Worm (Caenorhabditis elegans) whole organism, L1 larva: ENCODE data around the gene F46C5.7.

Experiments
- aly-2 ChIP-seq: fragments of 150-350 bp; optimal IDR thresholded peaks from 2 replicates; lab custom pipeline; 2014; ENCODE audit warnings: missing biosample characterization, missing genetic modification characterization
- blmp-1 ChIP-seq: fragments of 150-350 bp; optimal IDR thresholded peaks from 2 replicates; lab custom pipeline; 2014; ENCODE audit warnings: missing biosample characterization, missing genetic modification characterization
- ceh-88 ChIP-seq: fragments of 200-800 bp; sonication (Bioruptor generic); IDR thresholded peaks from 2 replicates; pipeline ENCODE4 v1.3.6; 2022; ENCODE audit warnings: missing genetic modification characterization, missing compliant biosample characterization
- dpl-1 ChIP-seq, 3 experiments: fragments of 150-350 bp in 2 of 3; sonication (generic microtip) in 1 of 3; optimal IDR thresholded peaks; 2 replicates each; lab custom pipeline; 2014 to 2017; ENCODE audit warnings: missing biosample characterization in 3 of 3, missing genetic modification characterization in 3 of 3, missing genetic modification reagents in 3 of 3
- dsc-1 ChIP-seq: sonication (generic microtip); optimal IDR thresholded peaks from 2 replicates; lab custom pipeline; 2016; ENCODE audit warnings: mild to moderate bottlenecking, missing genetic modification characterization, missing compliant biosample characterization
- efl-1 ChIP-seq, 4 experiments: fragments of 150-350 bp; optimal IDR thresholded peaks in 3 of 4; peaks in 1 of 4; 1 replicate in 1 of 4; 2 replicates in 3 of 4; lab custom pipeline; 2014; ENCODE audit warnings: missing biosample characterization in 2 of 4, missing genetic modification characterization in 2 of 4, missing genetic modification reagents in 2 of 4
- egl-27 ChIP-seq, 2 experiments: fragments of 150-350 bp in 1 of 2; sonication (generic microtip); optimal IDR thresholded peaks; 3 replicates each; lab custom pipeline; 2017 to 2018; ENCODE audit warnings: missing biosample characterization in 2 of 2, missing genetic modification characterization in 2 of 2, missing genetic modification reagents in 2 of 2
- elt-2 ChIP-seq: sonication (generic microtip); optimal IDR thresholded peaks from 2 replicates; lab custom pipeline; 2016; ENCODE audit warnings: missing genetic modification characterization, mild to moderate bottlenecking, inconsistent platforms, missing compliant biosample characterization, missing genetic modification reagents
- elt-3 ChIP-seq, 6 experiments: fragments of 150-350 bp in 1 of 6; sonication (generic microtip); optimal IDR thresholded peaks; 2 replicates each; lab custom pipeline; 2017 to 2018; ENCODE audit warnings: missing biosample characterization in 6 of 6, missing genetic modification characterization in 6 of 6, inconsistent platforms in 1 of 6
- fkh-10 ChIP-seq: sonication (generic microtip); optimal IDR thresholded peaks from 2 replicates; lab custom pipeline; 2017; ENCODE audit warnings: missing biosample characterization, missing genetic modification reagents, missing genetic modification characterization
- fos-1 ChIP-seq: fragments of 150-350 bp; optimal IDR thresholded peaks from 2 replicates; lab custom pipeline; 2014; ENCODE audit warnings: missing biosample characterization, missing genetic modification characterization
- hpl-2 ChIP-seq: fragments of 150-350 bp; optimal IDR thresholded peaks from 2 replicates; lab custom pipeline; 2014; ENCODE audit warnings: missing biosample characterization, missing genetic modification reagents, missing genetic modification characterization
- irx-1 ChIP-seq: sonication (generic microtip); optimal IDR thresholded peaks from 2 replicates; lab custom pipeline; 2016; ENCODE audit warnings: missing genetic modification characterization, missing compliant biosample characterization
- lin-15B ChIP-seq: fragments of 150-350 bp; sonication (generic microtip); optimal IDR thresholded peaks from 3 replicates; lab custom pipeline; 2014; ENCODE audit warnings: missing biosample characterization, missing genetic modification characterization
- lin-35 ChIP-seq, 2 experiments: fragments of 150-350 bp; optimal IDR thresholded peaks; 2 replicates each; lab custom pipeline; 2014; ENCODE audit warnings: missing biosample characterization in 2 of 2, missing genetic modification characterization in 2 of 2, missing genetic modification reagents in 2 of 2
- mab-9 ChIP-seq: fragments of 200-800 bp; sonication (Bioruptor generic); IDR thresholded peaks from 2 replicates; pipeline ENCODE4 v1.3.6; 2022; ENCODE audit warnings: missing genetic modification reagents, missing genetic modification characterization, missing compliant biosample characterization
- mdl-1 ChIP-seq, 2 experiments: fragments of 150-350 bp; optimal IDR thresholded peaks; 2 replicates each; lab custom pipeline; 2014 to 2017; ENCODE audit warnings: missing biosample characterization in 2 of 2, missing genetic modification characterization in 2 of 2, inconsistent platforms in 1 of 2
- nhr-11 ChIP-seq: fragments of 150-350 bp; optimal IDR thresholded peaks from 2 replicates; lab custom pipeline; 2014; ENCODE audit warnings: missing biosample characterization, missing genetic modification characterization
- nhr-12 ChIP-seq: sonication (generic microtip); optimal IDR thresholded peaks from 2 replicates; lab custom pipeline; 2017; ENCODE audit warnings: missing biosample characterization, missing genetic modification characterization
- nhr-237 ChIP-seq: fragments of 150-350 bp; optimal IDR thresholded peaks from 2 replicates; lab custom pipeline; 2014; ENCODE audit warnings: missing biosample characterization, missing genetic modification characterization
- nhr-28 ChIP-seq: fragments of 150-350 bp; optimal IDR thresholded peaks from 2 replicates; lab custom pipeline; 2014; ENCODE audit warnings: missing biosample characterization, missing genetic modification characterization
- nhr-71 ChIP-seq: sonication (generic microtip); optimal IDR thresholded peaks from 2 replicates; lab custom pipeline; 2016; ENCODE audit warnings: mild to moderate bottlenecking, missing genetic modification characterization, moderate library complexity, missing compliant biosample characterization
- nhr-77 ChIP-seq: fragments of 150-350 bp; optimal IDR thresholded peaks from 2 replicates; lab custom pipeline; 2014; ENCODE audit warnings: missing biosample characterization, missing genetic modification characterization
- nhr-84 ChIP-seq: sonication (generic microtip); optimal IDR thresholded peaks from 2 replicates; lab custom pipeline; 2017; ENCODE audit warnings: missing biosample characterization, missing genetic modification characterization
- nhr-85 ChIP-seq: sonication (generic microtip); peaks from one replicate; lab custom pipeline; 2016; ENCODE audit warnings: missing genetic modification characterization, inconsistent platforms, missing compliant biosample characterization
- nhr-90 ChIP-seq: sonication (generic microtip); optimal IDR thresholded peaks from 2 replicates; lab custom pipeline; 2016; ENCODE audit warnings: mild to moderate bottlenecking, missing genetic modification characterization, missing compliant biosample characterization; ENCODE audit not compliant: poor library complexity
- pax-3 ChIP-seq: fragments of 200-800 bp; sonication (Bioruptor generic); optimal IDR thresholded peaks from 2 replicates; lab custom pipeline; 2018; ENCODE audit warnings: mild to moderate bottlenecking, missing genetic modification characterization, moderate library complexity, missing compliant biosample characterization
- pqm-1 ChIP-seq: sonication (generic microtip); optimal IDR thresholded peaks from 3 replicates; lab custom pipeline; 2017; ENCODE audit warnings: missing biosample characterization, missing genetic modification characterization
- rnt-1 ChIP-seq: sonication (generic microtip); optimal IDR thresholded peaks from 2 replicates; lab custom pipeline; 2016; ENCODE audit warnings: mild to moderate bottlenecking, missing genetic modification characterization, moderate library complexity, missing compliant biosample characterization
- sptf-1 ChIP-seq: fragments of 150-350 bp; optimal IDR thresholded peaks from 2 replicates; lab custom pipeline; 2014; ENCODE audit warnings: missing biosample characterization, missing genetic modification characterization
- sup-37 ChIP-seq: fragments of 200-800 bp; sonication (Bioruptor generic); optimal IDR thresholded peaks from 2 replicates; lab custom pipeline; 2018; ENCODE audit warnings: mild to moderate bottlenecking, missing genetic modification characterization, missing compliant biosample characterization
- unc-30 ChIP-seq: sonication (generic microtip); optimal IDR thresholded peaks from 2 replicates; lab custom pipeline; 2017; ENCODE audit warnings: missing biosample characterization, missing genetic modification characterization
- unc-98 ChIP-seq: fragments of 200-800 bp; sonication (Bioruptor generic); IDR thresholded peaks from 2 replicates; pipeline ENCODE4 v1.3.6; 2022; ENCODE audit warnings: missing genetic modification characterization, missing compliant biosample characterization
- vab-15 ChIP-seq: sonication (generic microtip); optimal IDR thresholded peaks from 2 replicates; lab custom pipeline; 2017; ENCODE audit warnings: missing genotype, mild to moderate bottlenecking, missing genetic modification characterization, missing compliant biosample characterization
- xbp-1 ChIP-seq: sonication (generic microtip); optimal IDR thresholded peaks from 2 replicates; lab custom pipeline; 2016; ENCODE audit warnings: missing genetic modification characterization, missing compliant biosample characterization

F46C5.7 gene

DNA sequence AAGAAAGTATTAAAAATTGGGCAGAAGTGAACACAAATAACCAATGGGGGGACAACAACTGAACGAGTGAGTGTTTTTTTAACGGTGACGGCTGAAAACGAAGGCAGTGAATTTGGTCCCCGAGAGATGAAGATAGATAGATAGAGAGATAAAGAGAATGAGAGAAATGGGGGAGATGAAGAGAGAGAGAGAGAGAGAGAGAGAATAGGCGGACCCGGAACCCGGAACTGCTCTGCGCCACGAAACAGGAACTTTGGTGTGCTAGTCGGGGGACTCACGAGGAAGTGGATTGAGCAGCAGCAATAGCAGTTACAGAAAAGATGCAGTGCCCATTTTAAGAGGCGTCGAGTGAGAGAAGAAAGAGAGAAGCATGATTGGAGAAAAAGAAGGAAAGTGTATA is 42.7 kb upstream of the F46C5.7 start (continued):
- peak; percentile 54 for TF ChIP-seq irx-1 (tag; lab: Kevin White, UChicago)
- peak in 1 of 2 experiments; percentile 50 for TF ChIP-seq lin-35 (GFP tag; optimal IDR thresholded peaks at IDR 0.05; lab: Kevin White, UChicago)

DNA sequence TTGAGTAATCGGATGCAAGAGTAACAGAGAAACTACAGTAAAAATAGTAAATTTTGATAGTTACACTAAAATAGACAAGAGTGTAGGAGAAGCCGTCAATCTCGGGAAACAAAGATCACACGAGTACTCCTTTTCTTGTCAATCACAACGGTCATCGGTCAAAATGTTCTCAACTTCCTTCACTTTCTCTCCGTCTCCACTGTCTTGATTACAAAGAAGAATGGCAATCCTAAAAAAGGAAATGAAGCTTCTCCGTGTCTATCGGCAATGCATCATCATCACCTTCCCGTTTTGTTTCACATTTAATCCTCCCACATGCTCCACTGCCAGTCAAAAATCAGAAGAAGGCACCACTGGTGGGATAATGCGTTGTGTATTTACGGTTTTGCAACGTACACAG is 39.4 kb upstream of the F46C5.7 start:
- TF ChIP-seq elt-2 (tag; lab: Kevin White, UChicago), result no peak
- TF ChIP-seq nhr-71 (tag; lab: Kevin White, UChicago), result no peak
- TF ChIP-seq sptf-1, result no peak
- TF ChIP-seq xbp-1 (tag; lab: Kevin White, UChicago), result no peak
- no peak for TF ChIP-seq mab-9 (GFP tag; lab: Robert Waterston, UW)
- TF ChIP-seq fkh-10 (GFP tag; lab: Kevin White, UChicago), result no peak
- no peak for TF ChIP-seq unc-98 (GFP tag; lab: Robert Waterston, UW)
- no peak for TF ChIP-seq elt-3 (tag; optimal IDR thresholded peaks at IDR 0.05; lab: Kevin White, UChicago)
- TF ChIP-seq hpl-2 (GFP tag; lab: Kevin White, UChicago), result no peak
- TF ChIP-seq nhr-237 (tag; lab: Kevin White, UChicago), result no peak
- no peak for TF ChIP-seq blmp-1 (tag; lab: Kevin White, UChicago)

DNA sequence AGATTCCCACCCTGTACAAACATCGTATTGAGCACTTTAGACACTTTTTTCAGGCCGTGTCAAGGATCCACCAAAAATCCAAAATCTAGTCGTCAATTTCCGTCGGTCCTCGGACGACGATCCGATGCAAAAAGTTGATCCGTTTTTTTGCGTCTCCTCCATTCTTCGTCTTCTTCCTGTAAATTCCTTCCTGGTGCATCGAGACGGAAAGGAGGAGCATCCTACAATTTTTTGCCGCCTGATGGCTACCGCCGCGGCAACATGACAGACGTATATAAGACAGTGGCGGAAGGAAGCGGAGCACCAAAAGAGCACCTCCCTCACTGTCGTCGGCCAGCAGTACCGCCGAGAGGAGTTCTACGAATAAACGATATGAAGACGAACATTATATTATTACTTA is 38.3 kb upstream of the F46C5.7 start, which contains the start of gene appg-2:
Gene appg-2, plus strand, starts transcription at position 301 of the 400 bp plus-strand sequence.
- TF ChIP-seq irx-1 (tag; lab: Kevin White, UChicago), result no peak
- TF ChIP-seq efl-1 (optimal IDR thresholded peaks at IDR 0.05; lab: Kevin White, UChicago), result no peak
- TF ChIP-seq efl-1 (GFP tag; optimal IDR thresholded peaks at IDR 0.05 in 1 of 2; lab: Kevin White, UChicago), result peak in 1 of 2 experiments; percentile 18
- no peak for TF ChIP-seq nhr-12 (tag; lab: Kevin White, UChicago)
- no peak for TF ChIP-seq aly-2 (tag; lab: Kevin White, UChicago)
- TF ChIP-seq nhr-77 (tag; lab: Kevin White, UChicago), result no peak
- no peak for TF ChIP-seq mdl-1 (tag; optimal IDR thresholded peaks at IDR 0.05; lab: Kevin White, UChicago)
- TF ChIP-seq ceh-88, result no peak

DNA sequence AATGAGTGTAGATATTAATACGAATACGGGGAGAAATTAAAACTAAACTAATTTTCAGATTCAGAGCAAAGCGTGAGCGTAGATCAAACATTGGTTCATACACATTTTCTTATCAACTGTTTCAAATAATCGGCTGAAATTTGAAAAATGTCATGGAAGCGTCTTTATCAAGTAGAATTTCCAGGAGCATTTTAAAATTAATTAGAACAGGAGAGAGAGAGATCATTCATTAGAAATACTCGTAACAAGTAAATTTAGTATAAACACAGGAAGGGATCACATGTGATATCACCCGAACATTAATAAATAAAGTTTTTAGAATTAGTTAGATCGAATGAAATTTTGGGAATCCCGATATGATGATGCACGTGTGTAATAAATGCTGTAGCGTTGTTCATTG is 32.2 kb upstream of the F46C5.7 start, which contains the start of gene pho-13:
Gene pho-13, minus strand, starts transcription at position 101 of the 400 bp plus-strand sequence.
- TF ChIP-seq sup-37 (GFP tag; lab: Kevin White, UChicago), result no peak
- no peak for TF ChIP-seq lin-35 (GFP tag; optimal IDR thresholded peaks at IDR 0.05; lab: Kevin White, UChicago)
- no peak for TF ChIP-seq nhr-84 (tag; lab: Kevin White, UChicago)
- no peak for TF ChIP-seq unc-30 (tag; lab: Kevin White, UChicago)
- TF ChIP-seq pqm-1, result no peak
- TF ChIP-seq vab-15 (tag; lab: Kevin White, UChicago), result no peak

DNA sequence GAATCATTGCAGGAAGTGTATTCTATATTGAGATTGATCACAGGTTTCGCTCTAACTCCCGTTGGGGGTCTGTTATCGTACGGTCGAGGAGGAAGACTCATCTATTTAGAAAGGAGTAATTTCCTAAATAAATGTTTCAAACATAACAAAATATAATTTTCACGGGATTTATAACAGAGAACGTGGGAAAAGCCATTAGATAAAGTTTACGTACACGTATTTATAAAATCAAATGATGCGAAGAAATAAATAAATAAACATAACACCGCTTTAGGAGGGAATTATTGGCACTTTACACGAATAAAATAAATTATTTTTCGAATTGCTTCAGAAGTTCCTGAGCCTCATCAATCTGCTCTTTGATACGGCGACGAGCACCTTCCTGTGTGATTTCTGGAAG is 30.6 kb upstream of the F46C5.7 start, which contains the start of gene F07H5.10:
Gene F07H5.10, minus strand, starts transcription at position 101 of the 400 bp plus-strand sequence.
- TF ChIP-seq aly-2 (tag; lab: Kevin White, UChicago) (no peak), fos-1 (no peak), egl-27 (tag; optimal IDR thresholded peaks at IDR 0.05; lab: Kevin White, UChicago) (no peak), nhr-28 (tag; lab: Kevin White, UChicago) (no peak), xbp-1 (tag; lab: Kevin White, UChicago) (no peak), nhr-85 (tag; lab: Kevin White, UChicago) (no peak), nhr-11 (no peak), dsc-1 (tag; lab: Kevin White, UChicago) (no peak), lin-15B (tag; lab: Kevin White, UChicago) (no peak), dpl-1 (GFP tag; optimal IDR thresholded peaks at IDR 0.05; lab: Kevin White, UChicago) (no peak), nhr-90 (tag; lab: Kevin White, UChicago) (no peak), rnt-1 (tag; lab: Kevin White, UChicago) (no peak), pax-3 (tag; lab: Kevin White, UChicago) (no peak)
